Fruit fly (Drosophila melanogaster): ENCODE results near the gene polo.

DNA sequence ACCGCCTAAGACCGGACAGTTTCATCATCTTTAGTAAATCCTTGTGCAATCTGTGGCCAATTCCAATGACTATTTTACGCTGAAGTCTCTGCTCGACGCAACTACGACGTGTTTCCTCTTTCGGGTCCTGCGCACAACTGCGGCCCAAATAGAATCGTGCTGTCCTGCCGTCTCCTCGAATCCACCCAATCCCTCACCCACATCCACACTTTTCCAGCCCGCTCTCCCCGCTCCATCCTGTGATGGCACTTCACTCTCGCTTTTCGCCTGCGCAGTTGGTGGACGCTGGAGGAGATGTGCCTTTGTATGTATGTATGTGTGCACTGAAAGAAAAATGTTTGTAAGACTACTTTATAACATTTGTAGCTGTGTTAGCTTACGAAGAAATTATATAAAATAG lies 3.3 kb upstream of the polo start, which contains the start of gene CG32225:
- TF ChIP-seq CG16779 (tag; optimal IDR thresholded peaks at IDR 0.05): no peak
- no peak for TF ChIP-seq Hr39 (GFP tag; optimal IDR thresholded peaks at IDR 0.05)
- TF ChIP-seq topi (GFP tag; optimal IDR thresholded peaks at IDR 0.05): no peak
- no peak for TF ChIP-seq CG6854 (GFP tag; optimal IDR thresholded peaks at IDR 0.05)
- no peak for TF ChIP-seq svp (GFP tag)
- TF ChIP-seq salr (GFP tag; optimal IDR thresholded peaks at IDR 0.05): no peak
- no peak for TF ChIP-seq dac (GFP tag; optimal IDR thresholded peaks at IDR 0.05)
- no peak for TF ChIP-seq CG31627 (GFP tag; optimal IDR thresholded peaks at IDR 0.05)
- TF ChIP-seq Ets96B (tag; optimal IDR thresholded peaks at IDR 0.05): no peak
